Fruit fly (Drosophila melanogaster) whole organism, embryonic: ENCODE data around the gene eIF3h.

Experiments used
- Antp ChIP-seq: fragments of 200-800 bp; sonication (Bioruptor generic); optimal IDR thresholded peaks from 3 replicates; lab custom pipeline; 2016; ENCODE audit warnings: missing biosample characterization, missing genetic modification characterization
- Atf3 ChIP-seq: fragments of 200-800 bp; sonication (Bioruptor generic); optimal IDR thresholded peaks from 3 replicates; lab custom pipeline; 2016; ENCODE audit warnings: missing biosample characterization, missing genetic modification characterization
- CG10209 ChIP-seq: fragments of 200-800 bp; sonication (Bioruptor generic); optimal IDR thresholded peaks from 3 replicates; lab custom pipeline; 2017; ENCODE audit warnings: missing biosample characterization, mild to moderate bottlenecking, missing genetic modification characterization, missing genetic modification reagents
- CG10959 ChIP-seq: fragments of 200-800 bp; sonication (Bioruptor generic); IDR thresholded peaks from 2 replicates; pipeline ENCODE4 v1.3.6; 2022; ENCODE audit warnings: missing biosample characterization, missing genetic modification characterization
- CG11398 ChIP-seq: fragments of 200-800 bp; sonication (Bioruptor generic); optimal IDR thresholded peaks from 2 replicates; lab custom pipeline; 2016; ENCODE audit warnings: missing biosample characterization, missing genetic modification characterization
- CG11504 ChIP-seq: fragments of 200-800 bp; sonication (Bioruptor generic); optimal IDR thresholded peaks from 3 replicates; lab custom pipeline; 2019; ENCODE audit warnings: missing biosample characterization, mild to moderate bottlenecking, missing genetic modification characterization, moderate library complexity
- CG12236 ChIP-seq: fragments of 200-800 bp; sonication (Bioruptor generic); optimal IDR thresholded peaks from 2 replicates; lab custom pipeline; 2016; ENCODE audit warnings: missing biosample characterization, missing genetic modification characterization
- CG12942 ChIP-seq: fragments of 200-800 bp; sonication (Bioruptor generic); optimal IDR thresholded peaks from 3 replicates; lab custom pipeline; 2016; ENCODE audit warnings: missing biosample characterization, missing genetic modification characterization
- CG13894 ChIP-seq: fragments of 200-800 bp; sonication (Bioruptor generic); optimal IDR thresholded peaks from 3 replicates; lab custom pipeline; 2018; ENCODE audit warnings: missing biosample characterization, mild to moderate bottlenecking, missing genetic modification characterization, moderate library complexity
- CG15073 ChIP-seq: fragments of 200-800 bp; sonication (Bioruptor generic); optimal IDR thresholded peaks from 2 replicates; lab custom pipeline; 2016; ENCODE audit warnings: missing biosample characterization, missing genetic modification characterization
- CG1529 ChIP-seq: fragments of 200-800 bp; sonication (Bioruptor generic); optimal IDR thresholded peaks from 3 replicates; lab custom pipeline; 2018; ENCODE audit warnings: missing biosample characterization, missing genetic modification characterization
- CG15514 ChIP-seq: fragments of 200-800 bp; sonication (Bioruptor generic); optimal IDR thresholded peaks from 3 replicates; lab custom pipeline; 2017; ENCODE audit warnings: missing biosample characterization, missing genetic modification characterization, mild to moderate bottlenecking, moderate library complexity, missing genetic modification reagents
- CG18619 ChIP-seq: fragments of 200-800 bp; sonication (Bioruptor generic); optimal IDR thresholded peaks from 3 replicates; lab custom pipeline; 2017; ENCODE audit warnings: missing biosample characterization, mild to moderate bottlenecking, missing genetic modification characterization
- CG2202 ChIP-seq: fragments of 200-800 bp; sonication (Bioruptor generic); optimal IDR thresholded peaks from 2 replicates; lab custom pipeline; 2018; ENCODE audit warnings: missing biosample characterization, mild to moderate bottlenecking, missing genetic modification characterization
- CG2712 ChIP-seq: fragments of 200-800 bp; optimal IDR thresholded peaks from 3 replicates; lab custom pipeline; 2019; ENCODE audit warnings: missing biosample characterization, mild to moderate bottlenecking, missing genetic modification characterization, moderate library complexity
- CG31365 ChIP-seq: fragments of 200-800 bp; sonication (Bioruptor generic); optimal IDR thresholded peaks from 2 replicates; lab custom pipeline; 2018; ENCODE audit warnings: missing biosample characterization, mild to moderate bottlenecking, missing genetic modification characterization
- CG3838 ChIP-seq: fragments of 200-800 bp; sonication (Bioruptor generic); optimal IDR thresholded peaks from 3 replicates; lab custom pipeline; 2016; ENCODE audit warnings: missing biosample characterization, missing genetic modification characterization
- CG3847 ChIP-seq: fragments of 200-800 bp; sonication (Bioruptor generic); IDR thresholded peaks from 2 replicates; pipeline ENCODE4 v1.3.6; 2022; ENCODE audit warnings: missing biosample characterization, missing genetic modification characterization
- CG42726 ChIP-seq: fragments of 200-800 bp; sonication (Bioruptor generic); IDR thresholded peaks from 2 replicates; pipeline ENCODE4 v1.3.6; 2022; ENCODE audit warnings: missing biosample characterization, missing genetic modification characterization; ENCODE audit not compliant: partially characterized antibody
- CG4707 ChIP-seq: fragments of 200-800 bp; sonication (Bioruptor generic); optimal IDR thresholded peaks from 2 replicates; lab custom pipeline; 2018; ENCODE audit warnings: missing biosample characterization, mild to moderate bottlenecking, missing genetic modification characterization, moderate library complexity
- CG6175 ChIP-seq: fragments of 200-800 bp; sonication (Bioruptor generic); IDR thresholded peaks from 3 replicates; pipeline ENCODE4 v1.3.6; 2022; ENCODE audit warnings: missing biosample characterization, missing genetic modification characterization
- CG7372 ChIP-seq: fragments of 200-800 bp; sonication (Bioruptor generic); IDR thresholded peaks from 2 replicates; pipeline ENCODE4 v1.3.6; 2022; ENCODE audit warnings: missing biosample characterization, missing genetic modification characterization
- CG7556 ChIP-seq: fragments of 200-800 bp; sonication (Bioruptor generic); optimal IDR thresholded peaks from 2 replicates; lab custom pipeline; 2017; ENCODE audit warnings: missing biosample characterization, mild to moderate bottlenecking, missing genetic modification characterization
- CG8290 ChIP-seq, 3 experiments: fragments of 200-800 bp; sonication (Bioruptor generic); optimal IDR thresholded peaks; 2 replicates each; lab custom pipeline; 2016 to 2019; ENCODE audit warnings: missing biosample characterization in 3 of 3, missing genetic modification characterization in 3 of 3, mild to moderate bottlenecking in 2 of 3, moderate library complexity in 1 of 3
- CG9609 ChIP-seq: fragments of 200-800 bp; sonication (Bioruptor generic); optimal IDR thresholded peaks from 3 replicates; lab custom pipeline; 2016; ENCODE audit warnings: missing biosample characterization, missing genetic modification characterization
- CG9817 ChIP-seq: fragments of 200-800 bp; sonication (Bioruptor generic); optimal IDR thresholded peaks from 2 replicates; lab custom pipeline; 2018; ENCODE audit warnings: missing biosample characterization, mild to moderate bottlenecking, missing genetic modification characterization, moderate library complexity
- Chrac-16 ChIP-seq: fragments of 200-800 bp; sonication (Bioruptor generic); optimal IDR thresholded peaks from 3 replicates; lab custom pipeline; 2016; ENCODE audit warnings: missing biosample characterization, missing genetic modification characterization
- Lhr ChIP-seq: fragments of 200-800 bp; sonication (Bioruptor generic); optimal IDR thresholded peaks from 3 replicates; lab custom pipeline; 2017; ENCODE audit warnings: mild to moderate bottlenecking, missing biosample characterization, missing genetic modification reagents, missing genetic modification characterization
- NC2α ChIP-seq: fragments of 200-800 bp; sonication (Bioruptor generic); optimal IDR thresholded peaks from 2 replicates; lab custom pipeline; 2016; ENCODE audit warnings: missing biosample characterization, missing genetic modification characterization
- NfI ChIP-seq: fragments of 200-800 bp; sonication (Bioruptor generic); optimal IDR thresholded peaks from 3 replicates; lab custom pipeline; 2018; ENCODE audit warnings: missing biosample characterization, mild to moderate bottlenecking, missing genetic modification characterization, moderate library complexity
- Ptx1 ChIP-seq: fragments of 200-800 bp; sonication (Bioruptor generic); IDR thresholded peaks from 2 replicates; pipeline ENCODE4 v1.3.6; 2022; ENCODE audit warnings: missing biosample characterization, missing genetic modification characterization
- Tbp ChIP-seq: fragments of >200 bp; optimal IDR thresholded peaks from 2 replicates; lab custom pipeline; 2018; ENCODE audit warnings: missing biosample characterization, missing genetic modification characterization
- Usf ChIP-seq: fragments of 200-800 bp; sonication (Bioruptor generic); optimal IDR thresholded peaks from 2 replicates; lab custom pipeline; 2017; ENCODE audit warnings: missing genotype, missing biosample characterization, missing genetic modification characterization
- chm ChIP-seq: fragments of 200-800 bp; sonication (Bioruptor generic); IDR thresholded peaks from 2 replicates; pipeline ENCODE4 v1.3.6; 2022; ENCODE audit warnings: missing biosample characterization, missing genetic modification characterization
- crc ChIP-seq: fragments of 200-800 bp; sonication (Bioruptor generic); optimal IDR thresholded peaks from 2 replicates; lab custom pipeline; 2016; ENCODE audit warnings: missing biosample characterization, missing genetic modification characterization
- dm ChIP-seq: fragments of 200-800 bp; sonication (Bioruptor generic); optimal IDR thresholded peaks from 3 replicates; lab custom pipeline; 2016; ENCODE audit warnings: missing biosample characterization, missing genetic modification characterization
- dmrt99B ChIP-seq: fragments of 200-800 bp; sonication (Bioruptor generic); optimal IDR thresholded peaks from 2 replicates; lab custom pipeline; 2018; ENCODE audit warnings: missing biosample characterization, mild to moderate bottlenecking, missing genetic modification characterization, moderate library complexity
- en ChIP-seq: fragments of 200-800 bp; sonication (Bioruptor generic); optimal IDR thresholded peaks from 2 replicates; lab custom pipeline; 2016; ENCODE audit warnings: missing biosample characterization, missing genetic modification characterization
- gce ChIP-seq: fragments of 200-800 bp; sonication (Bioruptor generic); IDR thresholded peaks from 3 replicates; pipeline ENCODE4 v1.3.6; 2022; ENCODE audit warnings: missing biosample characterization, missing genetic modification characterization
- kay ChIP-seq: fragments of 200-800 bp; sonication (Bioruptor generic); optimal IDR thresholded peaks from 2 replicates; lab custom pipeline; 2016; ENCODE audit warnings: missing biosample characterization, missing genetic modification characterization
- prd ChIP-seq, 3 experiments: fragments of >200 bp in 2 of 3; fragments of 200-800 bp in 1 of 3; sonication (Bioruptor generic) in 1 of 3; optimal IDR thresholded peaks in 2 of 3; IDR thresholded peaks in 1 of 3; 2 replicates in 2 of 3; 3 replicates in 1 of 3; pipeline versions ENCODE4 v1.3.6 to Lab custom; 2017 to 2022; ENCODE audit warnings: missing biosample characterization in 1 of 3, missing genetic modification characterization in 1 of 3
- pum ChIP-seq: fragments of 200-800 bp; sonication (Bioruptor generic); optimal IDR thresholded peaks from 2 replicates; lab custom pipeline; 2016; ENCODE audit warnings: missing biosample characterization, missing genetic modification characterization
- repo ChIP-seq: fragments of 200-800 bp; sonication (Bioruptor generic); optimal IDR thresholded peaks from 2 replicates; lab custom pipeline; 2016; ENCODE audit warnings: missing biosample characterization, missing genetic modification characterization
- rib ChIP-seq: fragments of 200-800 bp; sonication (Bioruptor generic); IDR thresholded peaks from 2 replicates; pipeline ENCODE4 v1.3.6; 2022; ENCODE audit warnings: missing biosample characterization, missing genetic modification characterization
- ro ChIP-seq: fragments of 200-800 bp; sonication (Bioruptor generic); IDR thresholded peaks from 2 replicates; pipeline ENCODE4 v1.3.6; 2022; ENCODE audit warnings: missing biosample characterization, missing genetic modification characterization
- shn ChIP-seq: fragments of 200-800 bp; sonication (Bioruptor generic); optimal IDR thresholded peaks from 3 replicates; lab custom pipeline; 2016; ENCODE audit warnings: missing biosample characterization, missing genetic modification characterization
- sima ChIP-seq: fragments of 200-800 bp; sonication (Bioruptor generic); optimal IDR thresholded peaks from 2 replicates; lab custom pipeline; 2016; ENCODE audit warnings: missing biosample characterization, missing genetic modification characterization
- slbo ChIP-seq: fragments of 200-800 bp; sonication (Bioruptor generic); IDR thresholded peaks from 2 replicates; pipeline ENCODE4 v1.3.6; 2022; ENCODE audit warnings: missing biosample characterization, missing genetic modification characterization
- tgo ChIP-seq: fragments of 200-800 bp; sonication (Bioruptor generic); IDR thresholded peaks from 3 replicates; pipeline ENCODE4 v1.3.6; 2022; ENCODE audit warnings: missing biosample characterization, missing genetic modification characterization
- zfh1 ChIP-seq: fragments of 200-800 bp; sonication (Bioruptor generic); IDR thresholded peaks from 3 replicates; pipeline ENCODE4 v1.3.6; 2022; ENCODE audit warnings: missing biosample characterization, missing genetic modification characterization

The eIF3h gene

DNA sequence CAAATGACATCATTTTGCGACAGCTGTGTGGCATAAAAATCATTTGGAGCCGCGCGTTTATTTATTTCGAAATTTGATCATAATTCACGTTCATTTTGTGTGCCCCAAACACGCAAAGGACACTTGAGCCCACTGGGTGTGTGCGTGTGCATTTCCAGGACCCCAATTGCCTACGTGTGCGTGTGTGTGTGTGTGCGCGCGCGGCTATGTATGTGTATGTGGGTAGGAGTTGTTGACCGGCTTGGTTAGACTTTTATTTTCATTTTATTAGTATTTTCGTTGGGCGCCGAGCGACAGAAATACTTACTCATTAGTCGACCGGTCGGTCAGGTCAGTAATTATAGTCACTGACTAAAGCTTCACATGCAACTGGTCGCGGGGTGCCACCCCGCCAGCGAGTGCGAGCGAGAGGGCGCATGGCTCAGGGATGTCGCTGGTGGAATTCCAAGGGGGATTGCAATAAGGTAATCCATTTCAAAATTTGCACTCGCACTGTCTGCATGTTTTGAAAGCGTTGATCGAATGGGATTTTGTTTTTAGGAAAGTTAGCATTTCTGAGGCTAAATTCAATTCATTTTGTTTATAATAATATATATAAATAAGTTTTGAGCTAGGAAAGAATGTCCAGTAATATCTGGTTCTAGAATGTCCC, 9.3 kb downstream of the eIF3h start (continued):
- no peak for TF ChIP-seq CG6175 (GFP tag; lab: Robert Waterston, UW)
- no peak for TF ChIP-seq Usf (GFP tag; lab: Kevin White, UChicago)
- TF ChIP-seq CG1529 (GFP tag; lab: Kevin White, UChicago) = peak; percentile 13
- no peak for TF ChIP-seq CG3847
- no peak for TF ChIP-seq repo
- TF ChIP-seq kay (GFP tag; lab: Kevin White, UChicago) = no peak
- TF ChIP-seq CG9609 (GFP tag; lab: Kevin White, UChicago) = no peak
- TF ChIP-seq CG15514 (GFP tag; lab: Kevin White, UChicago) = no peak
- no peak for TF ChIP-seq CG42726 (GFP tag; lab: Robert Waterston, UW)
- no peak for TF ChIP-seq CG13894 (tag; lab: Kevin White, UChicago)
- TF ChIP-seq CG9817 (tag; lab: Kevin White, UChicago) = peak; percentile 37
- TF ChIP-seq CG15073 (GFP tag; lab: Kevin White, UChicago) = no peak
- no peak for TF ChIP-seq CG10959
- TF ChIP-seq tgo (GFP tag; lab: Robert Waterston, UW) = peak; percentile 49; the same call in 2 of the 3 replicates
- TF ChIP-seq CG10209 (GFP tag; lab: Kevin White, UChicago) = peak; percentile 53
- TF ChIP-seq CG8290 (GFP tag; optimal IDR thresholded peaks at IDR 0.05; lab: Kevin White, UChicago) = no peak
- TF ChIP-seq CG8290 (tag; optimal IDR thresholded peaks at IDR 0.05; lab: Kevin White, UChicago) = peak in 1 of 2 experiments; percentile 73
- TF ChIP-seq Atf3 (GFP tag; lab: Kevin White, UChicago) = no peak
- TF ChIP-seq rib (GFP tag; lab: Robert Waterston, UW) = peak; percentile 50; the same call in 1 of the 2 replicates
- no peak for TF ChIP-seq crc (GFP tag; lab: Kevin White, UChicago)
- TF ChIP-seq NfI (GFP tag; lab: Kevin White, UChicago) = peak; percentile 62
- TF ChIP-seq slbo = peak; percentile 78
- TF ChIP-seq chm (GFP tag; lab: Robert Waterston, UW) = no peak
- no peak for TF ChIP-seq prd (optimal IDR thresholded peaks at IDR 0.05; lab: Kevin White, UChicago)
- no peak for TF ChIP-seq prd (GFP tag; IDR thresholded peaks at IDR 0.05; lab: Robert Waterston, UW)
- no peak for TF ChIP-seq gce (GFP tag; lab: Robert Waterston, UW)
- TF ChIP-seq sima = no peak
- TF ChIP-seq pum (GFP tag; lab: Kevin White, UChicago) = peak; percentile 40
- TF ChIP-seq en (GFP tag; lab: Kevin White, UChicago) = no peak
- TF ChIP-seq Antp (GFP tag; lab: Kevin White, UChicago) = peak; percentile 32
- TF ChIP-seq CG18619 = peak; percentile 50
- no peak for TF ChIP-seq CG11398
- TF ChIP-seq CG12942 = peak; percentile 31
- no peak for TF ChIP-seq CG3838 (GFP tag; lab: Kevin White, UChicago)
- no peak for TF ChIP-seq Tbp (GFP tag; lab: Kevin White, UChicago)
- TF ChIP-seq CG11504 = peak; percentile 49
- TF ChIP-seq CG31365 (tag; lab: Kevin White, UChicago) = no peak
- peak; percentile 22 for TF ChIP-seq Chrac-16 (GFP tag; lab: Kevin White, UChicago)
- TF ChIP-seq CG2712 (tag; lab: Kevin White, UChicago) = peak; percentile 40
- TF ChIP-seq zfh1 (GFP tag; lab: Robert Waterston, UW) = 0 out of 3 replicates have a peak, but pooled peaks have one; percentile 34
- TF ChIP-seq CG12236 = no peak
- no peak for TF ChIP-seq NC2α
- TF ChIP-seq ro (GFP tag; lab: Robert Waterston, UW) = no peak
- TF ChIP-seq Lhr = no peak
- 0 out of 2 replicates have a peak, but pooled peaks have one; percentile 20 for TF ChIP-seq CG7372 (GFP tag; lab: Robert Waterston, UW)
- TF ChIP-seq CG7556 (GFP tag; lab: Kevin White, UChicago) = peak; percentile 4
- TF ChIP-seq dmrt99B = peak; percentile 50
- TF ChIP-seq Ptx1 = peak; percentile 64; the same call in 1 of the 2 replicates
- TF ChIP-seq dm (GFP tag; lab: Kevin White, UChicago) = no peak
- peak; percentile 15 for TF ChIP-seq shn
- no peak for TF ChIP-seq CG2202
- no peak for TF ChIP-seq CG4707 (GFP tag; lab: Kevin White, UChicago)
